Fruit fly (Drosophila melanogaster) whole organism: ENCODE data around the gene Ppox.

Source experiments
- Dll ChIP-seq: fragments of >200 bp; optimal IDR thresholded peaks from 2 replicates; lab custom pipeline; 2017
- pan ChIP-seq: fragments of >200 bp; optimal IDR thresholded peaks from 2 replicates; lab custom pipeline; 2017
- psq ChIP-seq: fragments of >200 bp; optimal IDR thresholded peaks from 2 replicates; lab custom pipeline; 2017
- usp ChIP-seq: fragments of >200 bp; optimal IDR thresholded peaks from 2 replicates; lab custom pipeline; 2017; ENCODE audit warnings: missing biosample characterization, missing genetic modification characterization, mixed read lengths

- TF ChIP-seq psq (lab: Kevin White, UChicago), result no peak
- no peak for TF ChIP-seq usp
- TF ChIP-seq pan (lab: Kevin White, UChicago), result no peak
- no peak for TF ChIP-seq Dll (lab: Kevin White, UChicago)
Measured at dm6 chr3R:24659173-24659846, 2.3 kb downstream of the Ppox start, which contains the start of gene CG31126.
